Fruit fly (Drosophila melanogaster) whole organism, embryonic: ENCODE data around the gene CG1910.

Source experiments
- Abd-B ChIP-seq: fragments of 200-800 bp; sonication (Bioruptor generic); optimal IDR thresholded peaks from 2 replicates; lab custom pipeline; 2018; ENCODE audit warnings: missing biosample characterization, mild to moderate bottlenecking, missing genetic modification characterization, moderate library complexity
- Bgb ChIP-seq: fragments of 200-800 bp; sonication (Bioruptor generic); IDR thresholded peaks from 2 replicates; pipeline ENCODE4 v1.3.6; 2022; ENCODE audit warnings: missing biosample characterization, missing genetic modification characterization; ENCODE audit not compliant: partially characterized antibody
- CG10654 ChIP-seq: fragments of 200-800 bp; sonication (Bioruptor generic); optimal IDR thresholded peaks from 2 replicates; lab custom pipeline; 2016; ENCODE audit warnings: missing biosample characterization, missing genetic modification characterization
- CG11247 ChIP-seq: fragments of 200-800 bp; sonication (Bioruptor generic); IDR thresholded peaks from 2 replicates; pipeline ENCODE4 v1.3.6; 2022; ENCODE audit warnings: missing biosample characterization, missing genetic modification characterization
- CG12104 ChIP-seq: fragments of 200-800 bp; sonication (Bioruptor generic); optimal IDR thresholded peaks from 3 replicates; lab custom pipeline; 2016; ENCODE audit warnings: missing biosample characterization, missing genetic modification characterization
- CG12769 ChIP-seq: fragments of 200-800 bp; sonication (Bioruptor generic); optimal IDR thresholded peaks from 2 replicates; lab custom pipeline; 2019; ENCODE audit warnings: missing biosample characterization, mild to moderate bottlenecking, missing genetic modification characterization, moderate library complexity
- CG13624 ChIP-seq: fragments of 200-800 bp; sonication (Bioruptor generic); optimal IDR thresholded peaks from 2 replicates; lab custom pipeline; 2016; ENCODE audit warnings: missing biosample characterization, missing genetic modification characterization
- CG14441 ChIP-seq: fragments of 200-800 bp; sonication (Bioruptor generic); IDR thresholded peaks from 2 replicates; pipeline ENCODE4 v1.3.6; 2022; ENCODE audit warnings: missing biosample characterization, missing genetic modification characterization
- CG14667 ChIP-seq: fragments of 200-800 bp; sonication (Bioruptor generic); IDR thresholded peaks from 2 replicates; pipeline ENCODE4 v1.3.6; 2022; ENCODE audit warnings: missing biosample characterization, missing genetic modification characterization
- CG1529 ChIP-seq: fragments of 200-800 bp; sonication (Bioruptor generic); optimal IDR thresholded peaks from 3 replicates; lab custom pipeline; 2018; ENCODE audit warnings: missing biosample characterization, missing genetic modification characterization
- CG16779 ChIP-seq: fragments of 200-800 bp; sonication (Bioruptor generic); IDR thresholded peaks from 2 replicates; pipeline ENCODE4 v1.3.6; 2022; ENCODE audit warnings: missing biosample characterization, missing genetic modification characterization
- CG2129 ChIP-seq: fragments of 200-800 bp; sonication (Bioruptor generic); IDR thresholded peaks from 2 replicates; pipeline ENCODE4 v1.3.6; 2022; ENCODE audit warnings: missing biosample characterization, missing genetic modification characterization; ENCODE audit not compliant: partially characterized antibody
- CG31388 ChIP-seq: fragments of 200-800 bp; sonication (Bioruptor generic); optimal IDR thresholded peaks from 2 replicates; lab custom pipeline; 2016; ENCODE audit warnings: missing biosample characterization, missing genetic modification characterization
- CG3163 ChIP-seq: fragments of 200-800 bp; sonication (Bioruptor generic); optimal IDR thresholded peaks from 3 replicates; lab custom pipeline; 2016; ENCODE audit warnings: missing biosample characterization, missing genetic modification characterization
- CG33557 ChIP-seq: fragments of 200-800 bp; sonication (Bioruptor generic); optimal IDR thresholded peaks from 2 replicates; lab custom pipeline; 2019; ENCODE audit warnings: missing biosample characterization, mild to moderate bottlenecking, missing genetic modification characterization, moderate library complexity
- CG4328 ChIP-seq: fragments of 200-800 bp; sonication (Bioruptor generic); optimal IDR thresholded peaks from 3 replicates; lab custom pipeline; 2017; ENCODE audit warnings: missing biosample characterization, missing genetic modification reagents, missing genetic modification characterization
- CG4424 ChIP-seq: fragments of 200-800 bp; sonication (Bioruptor generic); optimal IDR thresholded peaks from 3 replicates; lab custom pipeline; 2016; ENCODE audit warnings: missing biosample characterization, missing genetic modification characterization
- CG9215 ChIP-seq: fragments of 200-800 bp; sonication (Bioruptor generic); IDR thresholded peaks from 2 replicates; pipeline ENCODE4 v1.3.6; 2022; ENCODE audit warnings: missing biosample characterization, missing genetic modification characterization
- Doc2 ChIP-seq: fragments of 200-800 bp; sonication (Bioruptor generic); IDR thresholded peaks from 2 replicates; pipeline ENCODE4 v1.3.6; 2022; ENCODE audit warnings: missing biosample characterization, missing genetic modification characterization
- E2f2 ChIP-seq: fragments of 200-800 bp; sonication (Bioruptor generic); IDR thresholded peaks from 2 replicates; pipeline ENCODE4 v1.3.6; 2022; ENCODE audit warnings: missing biosample characterization, missing genetic modification characterization
- Elba2 ChIP-seq: fragments of 200-800 bp; sonication (Bioruptor generic); optimal IDR thresholded peaks from 3 replicates; lab custom pipeline; 2016; ENCODE audit warnings: missing biosample characterization, missing genetic modification characterization
- Gug ChIP-seq: fragments of 200-800 bp; sonication (Bioruptor generic); IDR thresholded peaks from 4 replicates; pipeline ENCODE4 v1.3.6; 2022; ENCODE audit warnings: missing biosample characterization, missing genetic modification characterization
- H15 ChIP-seq: fragments of 200-800 bp; sonication (Bioruptor generic); IDR thresholded peaks from 3 replicates; pipeline ENCODE4 v1.3.6; 2022; ENCODE audit warnings: missing biosample characterization, missing genetic modification characterization
- HLHmδ ChIP-seq: fragments of 200-800 bp; sonication (Bioruptor generic); optimal IDR thresholded peaks from 2 replicates; lab custom pipeline; 2018; ENCODE audit warnings: missing biosample characterization, mild to moderate bottlenecking, missing genetic modification characterization, moderate library complexity
- Hey ChIP-seq: fragments of 200-800 bp; sonication (Bioruptor generic); optimal IDR thresholded peaks from 3 replicates; lab custom pipeline; 2018; ENCODE audit warnings: missing biosample characterization, mild to moderate bottlenecking, missing genetic modification characterization
- Jarid2 ChIP-seq: fragments of 200-800 bp; sonication (Bioruptor generic); optimal IDR thresholded peaks from 3 replicates; lab custom pipeline; 2017; ENCODE audit warnings: mild to moderate bottlenecking, missing biosample characterization, missing genetic modification reagents, missing genetic modification characterization
- NC2β ChIP-seq: fragments of 200-800 bp; sonication (Bioruptor generic); optimal IDR thresholded peaks from 2 replicates; lab custom pipeline; 2016; ENCODE audit warnings: missing biosample characterization, missing genetic modification characterization
- Pdp1 ChIP-seq, 2 experiments: fragments of 200-800 bp; sonication (Bioruptor generic); optimal IDR thresholded peaks; 3 replicates each; lab custom pipeline; 2016; ENCODE audit warnings: missing biosample characterization in 2 of 2, missing genetic modification characterization in 2 of 2, mild to moderate bottlenecking in 1 of 2, moderate library complexity in 1 of 2
- Vsx1 ChIP-seq: fragments of 200-800 bp; sonication (Bioruptor generic); optimal IDR thresholded peaks from 2 replicates; lab custom pipeline; 2017; ENCODE audit warnings: missing biosample characterization, mild to moderate bottlenecking, missing genetic modification characterization, missing genetic modification reagents
- ac ChIP-seq: fragments of 200-800 bp; sonication (Bioruptor generic); optimal IDR thresholded peaks from 3 replicates; lab custom pipeline; 2017; ENCODE audit warnings: missing biosample characterization, mild to moderate bottlenecking, missing genetic modification characterization
- ase ChIP-seq: fragments of 200-800 bp; sonication (Bioruptor generic); IDR thresholded peaks from 3 replicates; pipeline ENCODE4 v1.3.6; 2022; ENCODE audit warnings: missing biosample characterization, missing genetic modification characterization
- corto ChIP-seq: fragments of 200-800 bp; sonication (Bioruptor generic); optimal IDR thresholded peaks from 2 replicates; lab custom pipeline; 2016; ENCODE audit warnings: missing biosample characterization, mild to moderate bottlenecking, missing genetic modification characterization, moderate library complexity
- crol ChIP-seq: fragments of 200-800 bp; sonication (Bioruptor generic); IDR thresholded peaks from 2 replicates; pipeline ENCODE4 v1.3.6; 2022; ENCODE audit warnings: missing biosample characterization, missing genetic modification characterization
- dan ChIP-seq: fragments of 200-800 bp; sonication (Bioruptor generic); IDR thresholded peaks from 2 replicates; pipeline ENCODE4 v1.3.6; 2022; ENCODE audit warnings: missing biosample characterization, missing genetic modification characterization
- fd102C ChIP-seq: fragments of 200-800 bp; sonication (Bioruptor generic); optimal IDR thresholded peaks from 2 replicates; lab custom pipeline; 2018; ENCODE audit warnings: missing biosample characterization, mild to moderate bottlenecking, missing genetic modification characterization, moderate library complexity
- gro ChIP-seq: fragments of 200-800 bp; sonication (Bioruptor generic); optimal IDR thresholded peaks from 2 replicates; lab custom pipeline; 2016; ENCODE audit warnings: missing biosample characterization, missing genetic modification characterization
- jigr1 ChIP-seq: fragments of 200-800 bp; sonication (Bioruptor generic); IDR thresholded peaks from 3 replicates; pipeline ENCODE4 v1.3.6; 2022; ENCODE audit warnings: missing biosample characterization, missing genetic modification characterization
- nau ChIP-seq: fragments of 200-800 bp; sonication (Bioruptor generic); optimal IDR thresholded peaks from 3 replicates; lab custom pipeline; 2017; ENCODE audit warnings: missing biosample characterization, mild to moderate bottlenecking, missing genetic modification characterization, missing genetic modification reagents
- nerfin-1 ChIP-seq: fragments of 200-800 bp; sonication (Bioruptor generic); optimal IDR thresholded peaks from 3 replicates; lab custom pipeline; 2019; ENCODE audit warnings: missing biosample characterization, mild to moderate bottlenecking, missing genetic modification characterization, moderate library complexity
- onecut ChIP-seq: fragments of 200-800 bp; sonication (Bioruptor generic); IDR thresholded peaks from 2 replicates; pipeline ENCODE4 v1.3.6; 2022; ENCODE audit warnings: missing biosample characterization, missing genetic modification characterization
- pan ChIP-seq, 4 experiments: fragments of >200 bp in 3 of 4; fragments of 200-800 bp in 1 of 4; sonication (Bioruptor generic) in 1 of 4; optimal IDR thresholded peaks in 3 of 4; IDR thresholded peaks in 1 of 4; 2 replicates each; pipeline versions ENCODE4 v1.3.6 to Lab custom; 2017 to 2022; ENCODE audit warnings: missing biosample characterization in 2 of 4, missing genetic modification characterization in 2 of 4, mixed read lengths in 1 of 4
- pfk ChIP-seq: fragments of 200-800 bp; sonication (Bioruptor generic); optimal IDR thresholded peaks from 2 replicates; lab custom pipeline; 2018; ENCODE audit warnings: missing biosample characterization, mild to moderate bottlenecking, missing genetic modification characterization, moderate library complexity
- pnt ChIP-seq: fragments of 200-800 bp; sonication (Bioruptor generic); optimal IDR thresholded peaks from 3 replicates; lab custom pipeline; 2016; ENCODE audit warnings: missing biosample characterization, missing genetic modification characterization
- prd ChIP-seq, 3 experiments: fragments of >200 bp in 2 of 3; fragments of 200-800 bp in 1 of 3; sonication (Bioruptor generic) in 1 of 3; optimal IDR thresholded peaks in 2 of 3; IDR thresholded peaks in 1 of 3; 2 replicates in 2 of 3; 3 replicates in 1 of 3; pipeline versions ENCODE4 v1.3.6 to Lab custom; 2017 to 2022; ENCODE audit warnings: missing biosample characterization in 1 of 3, missing genetic modification characterization in 1 of 3
- schlank ChIP-seq: fragments of 200-800 bp; sonication (Bioruptor generic); optimal IDR thresholded peaks from 2 replicates; lab custom pipeline; 2018; ENCODE audit warnings: missing biosample characterization, mild to moderate bottlenecking, missing genetic modification characterization
- slp2 ChIP-seq: fragments of 200-800 bp; sonication (Bioruptor generic); optimal IDR thresholded peaks from 2 replicates; lab custom pipeline; 2016; ENCODE audit warnings: missing biosample characterization, missing genetic modification characterization
- sqz ChIP-seq: fragments of 200-800 bp; sonication (Bioruptor generic); optimal IDR thresholded peaks from 3 replicates; lab custom pipeline; 2018; ENCODE audit warnings: missing biosample characterization, mild to moderate bottlenecking, missing genetic modification characterization
- unc-4 ChIP-seq: fragments of 200-800 bp; sonication (Bioruptor generic); IDR thresholded peaks from 2 replicates; pipeline ENCODE4 v1.3.6; 2022; ENCODE audit warnings: missing biosample characterization, missing genetic modification characterization; ENCODE audit not compliant: partially characterized antibody

CG1910 gene

dm6 chr3R:31725486-31726227 lies 21.8 kb upstream of the CG1910 start (continued):
- TF ChIP-seq Hey (tag; lab: Kevin White, UChicago): peak; percentile 14
- peak; percentile 27 for TF ChIP-seq Elba2 (GFP tag; lab: Kevin White, UChicago)
- TF ChIP-seq Vsx1 (GFP tag; lab: Kevin White, UChicago): peak; percentile 11
- 0 out of 3 replicates have a peak, but pooled peaks have one; percentile 4 for TF ChIP-seq ase (GFP tag; lab: Robert Waterston, UW)
- no peak for TF ChIP-seq schlank
- no peak for TF ChIP-seq CG4424
- TF ChIP-seq Doc2 (GFP tag; lab: Robert Waterston, UW): no peak
- no peak for TF ChIP-seq slp2
- TF ChIP-seq CG13624: no peak
- TF ChIP-seq CG10654 (GFP tag; lab: Kevin White, UChicago): no peak
- peak; percentile 77 for TF ChIP-seq HLHmδ (GFP tag; lab: Kevin White, UChicago)
- TF ChIP-seq onecut (GFP tag; lab: Robert Waterston, UW): peak; percentile 26; the same call in 1 of the 2 replicates
- no peak for TF ChIP-seq CG14441 (GFP tag; lab: Robert Waterston, UW)
- TF ChIP-seq Abd-B (GFP tag; lab: Kevin White, UChicago): no peak
- no peak for TF ChIP-seq CG4328 (GFP tag; lab: Kevin White, UChicago)
- no peak for TF ChIP-seq dan (GFP tag; lab: Robert Waterston, UW)
- TF ChIP-seq CG9215 (GFP tag; lab: Robert Waterston, UW): no peak
- no peak for TF ChIP-seq Gug (GFP tag; lab: Robert Waterston, UW)
- TF ChIP-seq corto (GFP tag; lab: Kevin White, UChicago): no peak
- no peak for TF ChIP-seq CG12104 (GFP tag; lab: Kevin White, UChicago)
- no peak for TF ChIP-seq pan (optimal IDR thresholded peaks at IDR 0.05; lab: Kevin White, UChicago)
- peak in 1 of 2 experiments; percentile 22 for TF ChIP-seq pan (GFP tag; optimal IDR thresholded peaks at IDR 0.05 in 1 of 2, IDR thresholded peaks at IDR 0.05 in 1 of 2)
- TF ChIP-seq Pdp1 (GFP tag; optimal IDR thresholded peaks at IDR 0.05; lab: Kevin White, UChicago): no peak
- TF ChIP-seq ac (GFP tag; lab: Kevin White, UChicago): no peak
- no peak for TF ChIP-seq CG2129 (GFP tag; lab: Robert Waterston, UW)
- peak; percentile 4 for TF ChIP-seq sqz
- TF ChIP-seq pnt: no peak
- 0 out of 2 replicates have a peak, but pooled peaks have one; percentile 18 for TF ChIP-seq Bgb (GFP tag; lab: Robert Waterston, UW)
- no peak for TF ChIP-seq CG14667
- no peak for TF ChIP-seq jigr1 (GFP tag; lab: Robert Waterston, UW)
- 0 out of 2 replicates have a peak, but pooled peaks have one; percentile 38 for TF ChIP-seq CG16779
- TF ChIP-seq H15: no peak
- TF ChIP-seq unc-4: no peak
- peak; percentile 18 for TF ChIP-seq NC2β
- TF ChIP-seq fd102C (GFP tag; lab: Kevin White, UChicago): no peak
- TF ChIP-seq nau: no peak
- peak; percentile 16 for TF ChIP-seq CG3163 (GFP tag; lab: Kevin White, UChicago)
- no peak for TF ChIP-seq CG33557
- peak; percentile 11; the same call in 1 of the 2 replicates for TF ChIP-seq E2f2 (GFP tag; lab: Robert Waterston, UW)
- peak; percentile 62 for TF ChIP-seq Jarid2 (GFP tag; lab: Kevin White, UChicago)
- peak; percentile 71 for TF ChIP-seq crol
- no peak for TF ChIP-seq CG1529 (GFP tag; lab: Kevin White, UChicago)
- TF ChIP-seq pfk: peak; percentile 10
- no peak for TF ChIP-seq prd (optimal IDR thresholded peaks at IDR 0.05; lab: Kevin White, UChicago)
- TF ChIP-seq prd (GFP tag; IDR thresholded peaks at IDR 0.05; lab: Robert Waterston, UW): 0 out of 3 replicates have a peak, but pooled peaks have one; percentile 11
- TF ChIP-seq nerfin-1: peak; percentile 51
- no peak for TF ChIP-seq CG12769
- TF ChIP-seq CG11247 (GFP tag; lab: Robert Waterston, UW): no peak
- TF ChIP-seq gro (GFP tag; lab: Kevin White, UChicago): no peak
- no peak for TF ChIP-seq CG31388 (GFP tag; lab: Kevin White, UChicago)
